Fruit fly (Drosophila melanogaster): ENCODE results near the gene CG45095.

Gene CG45095

DNA sequence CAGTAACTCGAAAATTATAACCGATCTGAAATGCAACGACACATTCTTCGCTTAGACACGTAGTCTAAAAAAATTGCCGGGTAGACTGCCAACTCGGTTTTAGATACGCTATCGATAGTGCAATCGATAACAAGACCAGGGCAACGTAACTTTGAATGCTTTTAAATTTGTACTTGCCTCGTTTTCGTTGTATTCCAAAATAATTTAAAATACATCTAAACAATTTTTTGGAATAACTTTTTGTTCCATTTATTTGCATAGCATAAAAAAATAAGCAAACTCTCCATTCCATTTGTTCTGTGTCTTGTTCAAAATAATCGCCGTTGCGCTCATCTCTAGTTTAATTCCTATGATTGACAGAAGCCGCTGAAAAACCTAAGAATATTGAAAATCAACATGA is 32.8 kb upstream of the CG45095 start, which contains the start of the genes Stt3B and CG11839 (continued):
- TF ChIP-seq Gug (GFP tag; IDR thresholded peaks at IDR 0.05) (peak; percentile 66; the same call in 3 of the 4 replicates), fru (optimal IDR thresholded peaks at IDR 0.05) (no peak), CG30403 (GFP tag; optimal IDR thresholded peaks at IDR 0.05) (peak; percentile 88), aop (GFP tag; IDR thresholded peaks at IDR 0.05) (no peak), tin (GFP tag; optimal IDR thresholded peaks at IDR 0.05) (peak; percentile 78), B-H2 (GFP tag; optimal IDR thresholded peaks at IDR 0.05) (peak; percentile 62), vnd (GFP tag; IDR thresholded peaks at IDR 0.05; ENCODE audit: partially characterized antibody) (peak; percentile 90), tx (GFP tag; optimal IDR thresholded peaks at IDR 0.05) (peak; percentile 78), Dp (GFP tag; optimal IDR thresholded peaks at IDR 0.05) (peak; percentile 44), CG18599 (GFP tag; optimal IDR thresholded peaks at IDR 0.05) (no peak), Lim3 (GFP tag; IDR thresholded peaks at IDR 0.05) (no peak), CG12744 (GFP tag; optimal IDR thresholded peaks at IDR 0.05) (peak; percentile 72), run (tag; optimal IDR thresholded peaks at IDR 0.05) (no peak), tna (GFP tag; IDR thresholded peaks at IDR 0.05; ENCODE audit: partially characterized antibody) (peak; percentile 76; the same call in 1 of the 2 replicates), Sox100B (GFP tag; optimal IDR thresholded peaks at IDR 0.05) (peak; percentile 49), Side (GFP tag; optimal IDR thresholded peaks at IDR 0.05) (peak; percentile 72), CHES-1-like (GFP tag; optimal IDR thresholded peaks at IDR 0.05) (peak; percentile 86), HLH4C (GFP tag; IDR thresholded peaks at IDR 0.05; ENCODE audit: partially characterized antibody) (peak; percentile 83), CG11695 (GFP tag; IDR thresholded peaks at IDR 0.05) (no peak), mirr (GFP tag; optimal IDR thresholded peaks at IDR 0.05) (no peak), CG17829 (tag; optimal IDR thresholded peaks at IDR 0.05) (peak; percentile 72), CG10267 (tag; optimal IDR thresholded peaks at IDR 0.05) (peak; percentile 77), inv (GFP tag; IDR thresholded peaks at IDR 0.05; ENCODE audit: partially characterized antibody) (peak; percentile 89), p53 (GFP tag; optimal IDR thresholded peaks at IDR 0.05) (no peak), Nf-YA (GFP tag; IDR thresholded peaks at IDR 0.05) (peak; percentile 66), zen2 (GFP tag; IDR thresholded peaks at IDR 0.05; ENCODE audit: partially characterized antibody) (no peak; the same call in 2 of the 3 replicates), CG31365 (tag; optimal IDR thresholded peaks at IDR 0.05) (no peak), Jarid2 (GFP tag; optimal IDR thresholded peaks at IDR 0.05) (no peak), unpg (GFP tag; optimal IDR thresholded peaks at IDR 0.05) (no peak), dan (GFP tag; IDR thresholded peaks at IDR 0.05) (no peak), CoRest (tag; optimal IDR thresholded peaks at IDR 0.05) (no peak), seq (GFP tag; IDR thresholded peaks at IDR 0.05) (no peak), Ets97D (GFP tag; optimal IDR thresholded peaks at IDR 0.05) (peak; percentile 90), Aef1 (GFP tag; IDR thresholded peaks at IDR 0.05) (no peak; the same call in 1 of the 3 replicates), sisA (GFP tag; IDR thresholded peaks at IDR 0.05) (no peak), ttk (GFP tag; IDR thresholded peaks at IDR 0.05) (0 out of 2 replicates have a peak, but pooled peaks have one; percentile 6), Pdp1 (GFP tag; optimal IDR thresholded peaks at IDR 0.05) (peak in 1 of 2 experiments; percentile 84), stwl (tag; optimal IDR thresholded peaks at IDR 0.05) (peak; percentile 80), CG17328 (GFP tag; IDR thresholded peaks at IDR 0.05) (peak; percentile 56; the same call in 1 of the 2 replicates), CG12299 (tag; optimal IDR thresholded peaks at IDR 0.05) (peak; percentile 42), kah (GFP tag; optimal IDR thresholded peaks at IDR 0.05) (no peak), CG10147 (GFP tag; optimal IDR thresholded peaks at IDR 0.05) (no peak), sob (GFP tag; IDR thresholded peaks at IDR 0.05) (peak; percentile 85; the same call in 1 of the 2 replicates), klu (GFP tag; IDR thresholded peaks at IDR 0.05) (no peak), Xbp1 (GFP tag; optimal IDR thresholded peaks at IDR 0.05) (peak; percentile 95), Atf6 (GFP tag; IDR thresholded peaks at IDR 0.05) (peak; percentile 62; the same call in 1 of the 2 replicates), CG13424 (tag; optimal IDR thresholded peaks at IDR 0.05) (peak; percentile 77), Mrtf (GFP tag; IDR thresholded peaks at IDR 0.05) (0 out of 3 replicates have a peak, but pooled peaks have one; percentile 13), wdn (GFP tag; IDR thresholded peaks at IDR 0.05) (peak; percentile 43; the same call in 1 of the 2 replicates), CG7745 (tag; optimal IDR thresholded peaks at IDR 0.05) (peak; percentile 23), CG12104 (GFP tag; optimal IDR thresholded peaks at IDR 0.05) (peak; percentile 62)

All from whole organism, embryonic.